Fruit fly (Drosophila melanogaster): ENCODE results near the gene Usp39.

The Usp39 gene

dm6 chrX:18900958-18901357 lies 43.0 kb downstream of the Usp39 start (continued):
- no peak for TF ChIP-seq gcm (GFP tag; optimal IDR thresholded peaks at IDR 0.05)
- no peak for TF ChIP-seq CG4328 (GFP tag; optimal IDR thresholded peaks at IDR 0.05)
- no peak for TF ChIP-seq CG7839 (tag; optimal IDR thresholded peaks at IDR 0.05)
- no peak for TF ChIP-seq insv (GFP tag; optimal IDR thresholded peaks at IDR 0.05)
- no peak for TF ChIP-seq Adf1 (GFP tag; IDR thresholded peaks at IDR 0.05)
- TF ChIP-seq Mrtf (GFP tag; IDR thresholded peaks at IDR 0.05) = no peak
- TF ChIP-seq ash1 (GFP tag; optimal IDR thresholded peaks at IDR 0.05) = no peak
- TF ChIP-seq cg (GFP tag; optimal IDR thresholded peaks at IDR 0.05) = no peak
- TF ChIP-seq jing (GFP tag; optimal IDR thresholded peaks at IDR 0.05) = no peak
- TF ChIP-seq CG3407 (GFP tag; optimal IDR thresholded peaks at IDR 0.05) = no peak
- no peak for TF ChIP-seq danr (GFP tag; IDR thresholded peaks at IDR 0.05)
- no peak for TF ChIP-seq Hsf (GFP tag; optimal IDR thresholded peaks at IDR 0.05)
- no peak for TF ChIP-seq CG2712 (tag; optimal IDR thresholded peaks at IDR 0.05)
- no peak for TF ChIP-seq CG6683 (GFP tag; optimal IDR thresholded peaks at IDR 0.05)
- TF ChIP-seq CG6765 (GFP tag; optimal IDR thresholded peaks at IDR 0.05) = no peak
- peak; percentile 40; the same call in 1 of the 2 replicates for TF ChIP-seq lmd (GFP tag; IDR thresholded peaks at IDR 0.05)
- TF ChIP-seq ham (GFP tag; IDR thresholded peaks at IDR 0.05) = no peak
- no peak for TF ChIP-seq CG14860 (GFP tag; IDR thresholded peaks at IDR 0.05; ENCODE audit: partially characterized antibody)
- peak; percentile 9 for TF ChIP-seq CoRest (tag; optimal IDR thresholded peaks at IDR 0.05)
- no peak for TF ChIP-seq her (GFP tag; optimal IDR thresholded peaks at IDR 0.05)
- TF ChIP-seq NFAT (GFP tag; IDR thresholded peaks at IDR 0.05) = no peak
- TF ChIP-seq CG42726 (GFP tag; IDR thresholded peaks at IDR 0.05; ENCODE audit: partially characterized antibody) = no peak
- no peak for TF ChIP-seq dmrt11E (tag; optimal IDR thresholded peaks at IDR 0.05)
- TF ChIP-seq gcm2 (GFP tag; optimal IDR thresholded peaks at IDR 0.05) = no peak
- no peak for TF ChIP-seq CG9437 (GFP tag; optimal IDR thresholded peaks at IDR 0.05)
- TF ChIP-seq CG14441 (GFP tag; IDR thresholded peaks at IDR 0.05) = no peak
- no peak for TF ChIP-seq jigr1 (GFP tag; IDR thresholded peaks at IDR 0.05)
- TF ChIP-seq grau (tag; optimal IDR thresholded peaks at IDR 0.05) = peak; percentile 28
- TF ChIP-seq ab (GFP tag; optimal IDR thresholded peaks at IDR 0.05) = no peak
- TF ChIP-seq CG8281 (tag; optimal IDR thresholded peaks at IDR 0.05) = no peak
- no peak for TF ChIP-seq odd (GFP tag; optimal IDR thresholded peaks at IDR 0.05)
- no peak for TF ChIP-seq CG7963 (GFP tag; IDR thresholded peaks at IDR 0.05; ENCODE audit: partially characterized antibody)
- TF ChIP-seq Eip74EF (GFP tag; optimal IDR thresholded peaks at IDR 0.05) = no peak
- peak; percentile 29 for TF ChIP-seq Med (GFP tag)
- no peak for TF ChIP-seq bsh (GFP tag; optimal IDR thresholded peaks at IDR 0.05)
- TF ChIP-seq CG2120 (GFP tag; optimal IDR thresholded peaks at IDR 0.05) = peak; percentile 26
- TF ChIP-seq Hr3 (GFP tag; optimal IDR thresholded peaks at IDR 0.05) = no peak
- TF ChIP-seq CG6175 (GFP tag; IDR thresholded peaks at IDR 0.05) = no peak
- TF ChIP-seq E2f1 (GFP tag; IDR thresholded peaks at IDR 0.05) = no peak
- no peak for TF ChIP-seq CG14050 (GFP tag; IDR thresholded peaks at IDR 0.05)
- TF ChIP-seq HmgD (GFP tag; optimal IDR thresholded peaks at IDR 0.05) = no peak
- TF ChIP-seq lbe (GFP tag; optimal IDR thresholded peaks at IDR 0.05) = no peak
- no peak for TF ChIP-seq CG4617 (GFP tag; optimal IDR thresholded peaks at IDR 0.05; ENCODE audit: borderline replicate concordance)
- TF ChIP-seq dan (GFP tag; IDR thresholded peaks at IDR 0.05) = no peak
- no peak for TF ChIP-seq Poxn (GFP tag; IDR thresholded peaks at IDR 0.05)
- TF ChIP-seq Usf (GFP tag; optimal IDR thresholded peaks at IDR 0.05) = no peak
- TF ChIP-seq so (GFP tag; IDR thresholded peaks at IDR 0.05) = 0 out of 3 replicates have a peak, but pooled peaks have one; percentile 14
- no peak for TF ChIP-seq Oli (tag; optimal IDR thresholded peaks at IDR 0.05)
- TF ChIP-seq sim (GFP tag; IDR thresholded peaks at IDR 0.05) = no peak
- TF ChIP-seq CG3163 (GFP tag; optimal IDR thresholded peaks at IDR 0.05) = no peak
- TF ChIP-seq CG33557 (GFP tag; optimal IDR thresholded peaks at IDR 0.05) = no peak
- TF ChIP-seq Sox102F (GFP tag; optimal IDR thresholded peaks at IDR 0.05) = peak; percentile 13
